Fruit fly (Drosophila melanogaster) whole organism, embryonic: ENCODE data around the gene Or85b.

Experiments used
- Aef1 ChIP-seq: fragments of 200-800 bp; sonication (Bioruptor generic); IDR thresholded peaks from 3 replicates; pipeline ENCODE4 v1.3.6; 2022; ENCODE audit warnings: missing biosample characterization, missing genetic modification characterization
- CG10147 ChIP-seq: fragments of 200-800 bp; sonication (Bioruptor generic); optimal IDR thresholded peaks from 2 replicates; lab custom pipeline; 2019; ENCODE audit warnings: missing biosample characterization, mild to moderate bottlenecking, missing genetic modification characterization, moderate library complexity
- CG10267 ChIP-seq: fragments of 200-800 bp; sonication (Bioruptor generic); optimal IDR thresholded peaks from 2 replicates; lab custom pipeline; 2018; ENCODE audit warnings: missing biosample characterization, mild to moderate bottlenecking, missing genetic modification characterization, moderate library complexity
- CG11504 ChIP-seq: fragments of 200-800 bp; sonication (Bioruptor generic); optimal IDR thresholded peaks from 3 replicates; lab custom pipeline; 2019; ENCODE audit warnings: missing biosample characterization, mild to moderate bottlenecking, missing genetic modification characterization, moderate library complexity
- CG16863 ChIP-seq: fragments of 200-800 bp; sonication (Bioruptor generic); optimal IDR thresholded peaks from 3 replicates; lab custom pipeline; 2016; ENCODE audit warnings: missing biosample characterization, missing genetic modification characterization
- CG2116 ChIP-seq: fragments of 200-800 bp; sonication (Bioruptor generic); optimal IDR thresholded peaks from 3 replicates; lab custom pipeline; 2018; ENCODE audit warnings: missing biosample characterization, mild to moderate bottlenecking, missing genetic modification characterization
- CG3163 ChIP-seq: fragments of 200-800 bp; sonication (Bioruptor generic); optimal IDR thresholded peaks from 3 replicates; lab custom pipeline; 2016; ENCODE audit warnings: missing biosample characterization, missing genetic modification characterization
- CG32772 ChIP-seq: fragments of 200-800 bp; sonication (Bioruptor generic); IDR thresholded peaks from 2 replicates; pipeline ENCODE4 v1.3.6; 2022; ENCODE audit warnings: missing biosample characterization, missing genetic modification characterization
- CG33213 ChIP-seq: fragments of 200-800 bp; sonication (Bioruptor generic); optimal IDR thresholded peaks from 3 replicates; lab custom pipeline; 2016; ENCODE audit warnings: missing biosample characterization, missing genetic modification characterization
- CG34224 ChIP-seq: fragments of 200-800 bp; sonication (Bioruptor generic); IDR thresholded peaks from 3 replicates; pipeline ENCODE4 v1.3.6; 2022; ENCODE audit warnings: missing biosample characterization, missing genetic modification characterization; ENCODE audit not compliant: partially characterized antibody
- CG3847 ChIP-seq: fragments of 200-800 bp; sonication (Bioruptor generic); IDR thresholded peaks from 2 replicates; pipeline ENCODE4 v1.3.6; 2022; ENCODE audit warnings: missing biosample characterization, missing genetic modification characterization
- CG4424 ChIP-seq: fragments of 200-800 bp; sonication (Bioruptor generic); optimal IDR thresholded peaks from 3 replicates; lab custom pipeline; 2016; ENCODE audit warnings: missing biosample characterization, missing genetic modification characterization
- CG6654 ChIP-seq: fragments of 200-800 bp; sonication (Bioruptor generic); optimal IDR thresholded peaks from 2 replicates; lab custom pipeline; 2017; ENCODE audit warnings: missing biosample characterization, mild to moderate bottlenecking, missing genetic modification characterization
- CG6813 ChIP-seq: fragments of 200-800 bp; sonication (Bioruptor generic); optimal IDR thresholded peaks from 2 replicates; lab custom pipeline; 2017; ENCODE audit warnings: missing biosample characterization, missing genetic modification characterization, mild to moderate bottlenecking, moderate library complexity, missing genetic modification reagents
- CG9876 ChIP-seq: fragments of 200-800 bp; sonication (Bioruptor generic); optimal IDR thresholded peaks from 2 replicates; lab custom pipeline; 2016; ENCODE audit warnings: missing biosample characterization, missing genetic modification characterization
- CG9932 ChIP-seq: fragments of 200-800 bp; sonication (Bioruptor generic); IDR thresholded peaks from 2 replicates; pipeline ENCODE4 v1.3.6; 2022; ENCODE audit warnings: missing biosample characterization, missing genetic modification characterization
- CoRest ChIP-seq: fragments of 200-800 bp; sonication (Bioruptor generic); optimal IDR thresholded peaks from 3 replicates; lab custom pipeline; 2018; ENCODE audit warnings: missing biosample characterization, mild to moderate bottlenecking, missing genetic modification characterization, moderate library complexity
- Deaf1 ChIP-seq: fragments of 200-800 bp; optimal IDR thresholded peaks from 3 replicates; lab custom pipeline; 2019; ENCODE audit warnings: missing biosample characterization, mild to moderate bottlenecking, missing genetic modification characterization, moderate library complexity
- H2.0 ChIP-seq: fragments of 200-800 bp; sonication (Bioruptor generic); IDR thresholded peaks from 2 replicates; pipeline ENCODE4 v1.3.6; 2022; ENCODE audit warnings: missing biosample characterization, missing genetic modification characterization
- Hey ChIP-seq: fragments of 200-800 bp; sonication (Bioruptor generic); optimal IDR thresholded peaks from 3 replicates; lab custom pipeline; 2018; ENCODE audit warnings: missing biosample characterization, mild to moderate bottlenecking, missing genetic modification characterization
- Hr39 ChIP-seq: fragments of >200 bp; optimal IDR thresholded peaks from 2 replicates; lab custom pipeline; 2017
- Mrtf ChIP-seq: fragments of 200-800 bp; sonication (Bioruptor generic); IDR thresholded peaks from 3 replicates; pipeline ENCODE4 v1.3.6; 2022; ENCODE audit warnings: missing biosample characterization, missing genetic modification characterization
- Opbp ChIP-seq: fragments of 200-800 bp; sonication (Bioruptor generic); IDR thresholded peaks from 3 replicates; pipeline ENCODE4 v1.3.6; 2022; ENCODE audit warnings: missing biosample characterization, missing genetic modification characterization; ENCODE audit not compliant: partially characterized antibody
- Ravus ChIP-seq: fragments of 200-800 bp; sonication (Bioruptor generic); IDR thresholded peaks from 2 replicates; pipeline ENCODE4 v1.3.6; 2022; ENCODE audit warnings: missing biosample characterization, missing genetic modification characterization
- Usf ChIP-seq: fragments of 200-800 bp; sonication (Bioruptor generic); optimal IDR thresholded peaks from 2 replicates; lab custom pipeline; 2017; ENCODE audit warnings: missing genotype, missing biosample characterization, missing genetic modification characterization
- Vsx1 ChIP-seq: fragments of 200-800 bp; sonication (Bioruptor generic); optimal IDR thresholded peaks from 2 replicates; lab custom pipeline; 2017; ENCODE audit warnings: missing biosample characterization, mild to moderate bottlenecking, missing genetic modification characterization, missing genetic modification reagents
- YL-1 ChIP-seq: fragments of 200-800 bp; sonication (Bioruptor generic); optimal IDR thresholded peaks from 3 replicates; lab custom pipeline; 2017; ENCODE audit warnings: missing biosample characterization, mild to moderate bottlenecking, missing genetic modification characterization
- bbx ChIP-seq: fragments of 200-800 bp; sonication (Bioruptor generic); IDR thresholded peaks from 2 replicates; pipeline ENCODE4 v1.3.6; 2022; ENCODE audit warnings: missing biosample characterization, missing genetic modification characterization; ENCODE audit not compliant: partially characterized antibody
- cas ChIP-seq: fragments of 200-800 bp; sonication (Bioruptor generic); IDR thresholded peaks from 2 replicates; pipeline ENCODE4 v1.3.6; 2022; ENCODE audit warnings: missing biosample characterization, missing genetic modification characterization
- chm ChIP-seq: fragments of 200-800 bp; sonication (Bioruptor generic); IDR thresholded peaks from 2 replicates; pipeline ENCODE4 v1.3.6; 2022; ENCODE audit warnings: missing biosample characterization, missing genetic modification characterization
- crol ChIP-seq: fragments of 200-800 bp; sonication (Bioruptor generic); IDR thresholded peaks from 2 replicates; pipeline ENCODE4 v1.3.6; 2022; ENCODE audit warnings: missing biosample characterization, missing genetic modification characterization
- dmrt11E ChIP-seq: fragments of 200-800 bp; sonication (Bioruptor generic); optimal IDR thresholded peaks from 3 replicates; lab custom pipeline; 2018; ENCODE audit warnings: missing biosample characterization, mild to moderate bottlenecking, missing genetic modification characterization, moderate library complexity
- fd102C ChIP-seq: fragments of 200-800 bp; sonication (Bioruptor generic); optimal IDR thresholded peaks from 2 replicates; lab custom pipeline; 2018; ENCODE audit warnings: missing biosample characterization, mild to moderate bottlenecking, missing genetic modification characterization, moderate library complexity
- ftz-f1 ChIP-seq: fragments of 200-800 bp; sonication (Bioruptor generic); optimal IDR thresholded peaks from 2 replicates; lab custom pipeline; 2016; ENCODE audit warnings: missing biosample characterization, missing genetic modification characterization
- gce ChIP-seq: fragments of 200-800 bp; sonication (Bioruptor generic); IDR thresholded peaks from 3 replicates; pipeline ENCODE4 v1.3.6; 2022; ENCODE audit warnings: missing biosample characterization, missing genetic modification characterization
- gem ChIP-seq: fragments of 200-800 bp; sonication (Bioruptor generic); optimal IDR thresholded peaks from 2 replicates; lab custom pipeline; 2019; ENCODE audit warnings: missing biosample characterization, mild to moderate bottlenecking, missing genetic modification characterization, moderate library complexity
- jigr1 ChIP-seq: fragments of 200-800 bp; sonication (Bioruptor generic); IDR thresholded peaks from 3 replicates; pipeline ENCODE4 v1.3.6; 2022; ENCODE audit warnings: missing biosample characterization, missing genetic modification characterization
- jing ChIP-seq: fragments of 200-800 bp; sonication (Bioruptor generic); optimal IDR thresholded peaks from 2 replicates; lab custom pipeline; 2018; ENCODE audit warnings: missing biosample characterization, mild to moderate bottlenecking, missing genetic modification characterization
- jumu ChIP-seq: fragments of 200-800 bp; sonication (Bioruptor generic); optimal IDR thresholded peaks from 3 replicates; lab custom pipeline; 2016; ENCODE audit warnings: missing biosample characterization, missing genetic modification characterization
- kni ChIP-seq: fragments of 200-800 bp; sonication (Bioruptor generic); optimal IDR thresholded peaks from 3 replicates; lab custom pipeline; 2017; ENCODE audit warnings: mild to moderate bottlenecking, missing biosample characterization, missing genetic modification reagents, missing genetic modification characterization
- luna ChIP-seq: fragments of 200-800 bp; sonication (Bioruptor generic); optimal IDR thresholded peaks from 2 replicates; lab custom pipeline; 2016; ENCODE audit warnings: missing biosample characterization, missing genetic modification characterization
- mirr ChIP-seq: fragments of 200-800 bp; sonication (Bioruptor generic); optimal IDR thresholded peaks from 3 replicates; lab custom pipeline; 2018; ENCODE audit warnings: missing biosample characterization, mild to moderate bottlenecking, missing genetic modification characterization
- pum ChIP-seq: fragments of 200-800 bp; sonication (Bioruptor generic); optimal IDR thresholded peaks from 2 replicates; lab custom pipeline; 2016; ENCODE audit warnings: missing biosample characterization, missing genetic modification characterization
- pzg ChIP-seq: fragments of 200-800 bp; sonication (Bioruptor generic); optimal IDR thresholded peaks from 3 replicates; lab custom pipeline; 2018; ENCODE audit warnings: missing biosample characterization, mild to moderate bottlenecking, missing genetic modification characterization, moderate library complexity
- sima ChIP-seq: fragments of 200-800 bp; sonication (Bioruptor generic); optimal IDR thresholded peaks from 2 replicates; lab custom pipeline; 2016; ENCODE audit warnings: missing biosample characterization, missing genetic modification characterization
- slbo ChIP-seq: fragments of 200-800 bp; sonication (Bioruptor generic); IDR thresholded peaks from 2 replicates; pipeline ENCODE4 v1.3.6; 2022; ENCODE audit warnings: missing biosample characterization, missing genetic modification characterization
- trem ChIP-seq: fragments of 200-800 bp; optimal IDR thresholded peaks from 3 replicates; lab custom pipeline; 2019; ENCODE audit warnings: missing biosample characterization, mild to moderate bottlenecking, missing genetic modification characterization, moderate library complexity
- ttk ChIP-seq: fragments of 200-800 bp; sonication (Bioruptor generic); IDR thresholded peaks from 2 replicates; pipeline ENCODE4 v2.1.2; 2022; ENCODE audit warnings: missing biosample characterization, missing genetic modification characterization
- twi ChIP-seq: fragments of 200-800 bp; optimal IDR thresholded peaks from 2 replicates; lab custom pipeline; 2019; ENCODE audit warnings: missing biosample characterization, mild to moderate bottlenecking, missing genetic modification characterization, moderate library complexity
- vvl ChIP-seq: fragments of 200-800 bp; sonication (Bioruptor generic); IDR thresholded peaks from 2 replicates; pipeline ENCODE4 v1.3.6; 2022; ENCODE audit warnings: missing biosample characterization, missing genetic modification characterization
- zen ChIP-seq: fragments of 200-800 bp; sonication (Bioruptor generic); optimal IDR thresholded peaks from 3 replicates; lab custom pipeline; 2018; ENCODE audit warnings: missing biosample characterization, mild to moderate bottlenecking, missing genetic modification characterization, moderate library complexity

Or85b gene

dm6 chr3R:8482881-8483280 is 28.3 kb downstream of the Or85b start (continued):
- TF ChIP-seq pzg, result no peak
- no peak for TF ChIP-seq CG10267 (tag; lab: Kevin White, UChicago)
- TF ChIP-seq H2.0 (GFP tag; lab: Robert Waterston, UW), result peak; percentile 69
- peak; percentile 59 for TF ChIP-seq pum
- no peak for TF ChIP-seq twi (tag; lab: Kevin White, UChicago)
- peak; percentile 59 for TF ChIP-seq CG9932 (GFP tag; lab: Robert Waterston, UW)
- no peak for TF ChIP-seq CG3163
- peak; percentile 67 for TF ChIP-seq CG10147 (GFP tag; lab: Kevin White, UChicago)
- peak; percentile 48 for TF ChIP-seq Deaf1 (tag; lab: Kevin White, UChicago)
- peak; percentile 64 for TF ChIP-seq jing
- peak; percentile 51; the same call in 2 of the 3 replicates for TF ChIP-seq jigr1 (GFP tag; lab: Robert Waterston, UW)
- no peak for TF ChIP-seq fd102C
- TF ChIP-seq Aef1 (GFP tag; lab: Robert Waterston, UW), result peak; percentile 73
- no peak for TF ChIP-seq CG2116 (GFP tag; lab: Kevin White, UChicago)
- peak; percentile 78 for TF ChIP-seq chm (GFP tag; lab: Robert Waterston, UW)
- no peak for TF ChIP-seq kni (GFP tag; lab: Kevin White, UChicago)
- no peak for TF ChIP-seq Opbp
- TF ChIP-seq CoRest (tag; lab: Kevin White, UChicago), result peak; percentile 71
- no peak for TF ChIP-seq sima (GFP tag; lab: Kevin White, UChicago)
- TF ChIP-seq Usf (GFP tag; lab: Kevin White, UChicago), result no peak
- TF ChIP-seq CG33213 (GFP tag; lab: Kevin White, UChicago), result peak; percentile 52
- TF ChIP-seq luna (GFP tag; lab: Kevin White, UChicago), result no peak
- no peak for TF ChIP-seq Vsx1 (GFP tag; lab: Kevin White, UChicago)
- no peak for TF ChIP-seq cas (GFP tag; lab: Robert Waterston, UW)
- peak; percentile 71 for TF ChIP-seq jumu (GFP tag; lab: Kevin White, UChicago)
- TF ChIP-seq mirr (GFP tag; lab: Kevin White, UChicago), result peak; percentile 23
- peak; percentile 86 for TF ChIP-seq vvl (GFP tag; lab: Robert Waterston, UW)
- TF ChIP-seq ftz-f1 (GFP tag; lab: Kevin White, UChicago), result no peak
- TF ChIP-seq CG6654 (GFP tag; lab: Kevin White, UChicago), result peak; percentile 3
- peak; percentile 82 for TF ChIP-seq slbo
- TF ChIP-seq Mrtf, result peak; percentile 58; the same call in 1 of the 3 replicates
- TF ChIP-seq CG6813 (GFP tag; lab: Kevin White, UChicago), result peak; percentile 58
- peak; percentile 38 for TF ChIP-seq CG9876 (GFP tag; lab: Kevin White, UChicago)
- peak; percentile 55; the same call in 1 of the 3 replicates for TF ChIP-seq gce (GFP tag; lab: Robert Waterston, UW)
- peak; percentile 31 for TF ChIP-seq CG16863
- no peak for TF ChIP-seq Ravus (GFP tag; lab: Robert Waterston, UW)
- TF ChIP-seq CG3847, result peak; percentile 69
- TF ChIP-seq CG32772 (GFP tag; lab: Robert Waterston, UW), result peak; percentile 61
- peak; percentile 80 for TF ChIP-seq gem
- peak; percentile 82 for TF ChIP-seq CG11504 (tag; lab: Kevin White, UChicago)
- peak; percentile 58 for TF ChIP-seq dmrt11E
- TF ChIP-seq CG4424 (GFP tag; lab: Kevin White, UChicago), result peak; percentile 65
- no peak for TF ChIP-seq Hr39 (lab: Kevin White, UChicago)
- no peak for TF ChIP-seq trem (tag; lab: Kevin White, UChicago)
- 0 out of 2 replicates have a peak, but pooled peaks have one; percentile 23 for TF ChIP-seq crol (GFP tag; lab: Robert Waterston, UW)
- peak; percentile 76 for TF ChIP-seq ttk (GFP tag; lab: Robert Waterston, UW)
- TF ChIP-seq bbx (GFP tag; lab: Robert Waterston, UW), result no peak
- no peak for TF ChIP-seq zen (tag; lab: Kevin White, UChicago)
- no peak for TF ChIP-seq CG34224 (GFP tag; lab: Robert Waterston, UW)
- TF ChIP-seq Hey (tag; lab: Kevin White, UChicago), result no peak
- no peak for TF ChIP-seq YL-1 (GFP tag; lab: Kevin White, UChicago)
